Worm (Caenorhabditis elegans): ENCODE data around the gene T16G1.7.
A peak's percentile ranks its signal among the peaks of the same experiment; 100 is the strongest.

T16G1.7 gene

DNA sequence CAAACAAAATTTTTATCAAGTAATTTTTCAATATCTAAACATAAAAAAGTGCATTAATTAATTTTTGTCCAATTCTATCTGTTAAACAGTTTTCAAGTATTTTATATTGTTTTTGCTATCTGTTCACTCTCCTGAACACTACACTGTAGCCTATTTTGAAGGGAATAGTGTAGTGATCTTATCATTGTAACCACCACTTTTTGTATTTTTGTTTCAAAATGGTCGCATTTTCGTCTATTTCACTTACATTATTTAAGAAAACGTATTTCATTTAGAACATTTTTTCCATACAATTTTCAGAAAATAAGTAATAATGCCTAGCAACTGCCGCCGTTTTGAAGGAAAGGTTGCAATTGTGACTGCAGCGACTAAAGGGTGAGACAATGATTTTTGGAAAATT is 12.6 kb downstream of the T16G1.7 start, which contains the start of gene dhrs-4:
Gene dhrs-4, plus strand, starts transcription at position 301 of the 400 bp plus-strand sequence.
- TF ChIP-seq hlh-26 (GFP tag; conservative IDR thresholded peaks at IDR 0.05) (no peak), ceh-91 (GFP tag; IDR thresholded peaks at IDR 0.05) (no peak), lsy-27 (tag; optimal IDR thresholded peaks at IDR 0.05; ENCODE audit: borderline replicate concordance, insufficient read depth) (no peak), ceh-100 (GFP tag; IDR thresholded peaks at IDR 0.05) (no peak), dox-1 (GFP tag; IDR thresholded peaks at IDR 0.05) (no peak), ets-4 (GFP tag; optimal IDR thresholded peaks at IDR 0.05) (no peak), F57C9.4 (tag; optimal IDR thresholded peaks at IDR 0.05) (no peak), fkh-3 (tag; optimal IDR thresholded peaks at IDR 0.05) (no peak), egl-44 (GFP tag; IDR thresholded peaks at IDR 0.05) (no peak), mcd-1 (GFP tag; IDR thresholded peaks at IDR 0.05) (no peak), C06A6.2 (GFP tag; conservative IDR thresholded peaks at IDR 0.05) (no peak), ztf-3 (GFP tag; optimal IDR thresholded peaks at IDR 0.05) (no peak), lin-40 (tag; optimal IDR thresholded peaks at IDR 0.05) (no peak), ztf-25 (GFP tag; IDR thresholded peaks at IDR 0.05) (no peak), cebp-2 (GFP tag; IDR thresholded peaks at IDR 0.05) (no peak), B0019.2 (GFP tag; conservative IDR thresholded peaks at IDR 0.05) (no peak), Y67H2A.10 (GFP tag; conservative IDR thresholded peaks at IDR 0.05) (no peak)

DNA sequence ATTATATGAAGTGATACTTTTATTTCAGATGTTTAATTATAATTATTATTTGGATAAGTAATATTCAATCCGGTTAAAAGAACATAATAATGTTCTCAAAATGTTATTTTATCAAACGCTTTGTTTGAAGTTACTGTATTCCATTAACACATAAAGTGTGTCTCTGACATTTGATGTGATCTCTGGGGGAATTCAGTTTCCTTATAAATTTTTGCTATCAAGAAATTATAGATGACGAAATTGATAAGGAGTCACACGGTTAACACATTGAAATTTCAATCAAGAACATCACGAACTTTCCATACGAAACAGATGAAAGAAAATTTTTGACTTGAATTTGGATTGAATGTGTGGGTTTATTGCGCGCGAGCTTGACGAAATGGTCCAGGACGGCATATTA is 13.2 kb downstream of the T16G1.7 start:
- TF ChIP-seq bed-1 (GFP tag; IDR thresholded peaks at IDR 0.05) (no peak), nhr-80 (tag; optimal IDR thresholded peaks at IDR 0.05) (peak; percentile 80), mcd-1 (GFP tag; IDR thresholded peaks at IDR 0.05) (no peak), him-1 (tag; optimal IDR thresholded peaks at IDR 0.05) (no peak), hmg-1.2 (GFP tag; IDR thresholded peaks at IDR 0.05) (no peak), aptf-3 (GFP tag; IDR thresholded peaks at IDR 0.05) (no peak), attf-3 (GFP tag; conservative IDR thresholded peaks at IDR 0.05) (no peak), tbp1 (GFP tag; optimal IDR thresholded peaks at IDR 0.05) (no peak), F57A8.1 (GFP tag; optimal IDR thresholded peaks at IDR 0.05) (no peak), let-526 (GFP tag; IDR thresholded peaks at IDR 0.05) (no peak), zim-3 (tag; optimal IDR thresholded peaks at IDR 0.05) (no peak), cebp-1 (GFP tag; IDR thresholded peaks at IDR 0.05) (peak; percentile 52; the same call in 1 of the 2 replicates), cebp-1 (tag; optimal IDR thresholded peaks at IDR 0.05) (peak; percentile 63), ama-1 (optimal IDR thresholded peaks at IDR 0.05) (no peak), ama-1 (GFP tag; optimal IDR thresholded peaks at IDR 0.05) (no peak)

DNA sequence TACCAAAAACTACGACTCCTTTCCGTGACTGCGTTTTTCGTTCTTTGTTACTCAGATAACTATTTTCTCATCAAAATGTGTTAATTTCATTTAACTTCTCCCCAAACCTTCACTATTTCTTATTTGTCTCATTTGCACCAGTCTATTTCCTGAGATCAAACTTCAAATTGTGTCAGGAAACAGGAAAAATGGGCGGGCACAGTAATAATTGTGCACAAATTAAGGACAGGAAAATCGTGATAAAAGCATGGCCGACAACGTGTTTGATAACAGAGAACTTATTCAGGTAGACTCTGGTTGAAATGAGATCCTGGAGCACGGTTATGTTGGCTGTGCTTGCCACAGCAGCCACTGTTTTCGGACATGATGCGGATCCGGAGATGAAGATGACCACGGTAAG is 15.2 kb downstream of the T16G1.7 start, which contains the start of gene lipl-1:
Gene lipl-1, plus strand, starts transcription at position 282 of the 400 bp plus-strand sequence.
- TF ChIP-seq nfya-2 (GFP tag; IDR thresholded peaks at IDR 0.05) (no peak), nhr-80 (tag; optimal IDR thresholded peaks at IDR 0.05) (peak; percentile 35)

DNA sequence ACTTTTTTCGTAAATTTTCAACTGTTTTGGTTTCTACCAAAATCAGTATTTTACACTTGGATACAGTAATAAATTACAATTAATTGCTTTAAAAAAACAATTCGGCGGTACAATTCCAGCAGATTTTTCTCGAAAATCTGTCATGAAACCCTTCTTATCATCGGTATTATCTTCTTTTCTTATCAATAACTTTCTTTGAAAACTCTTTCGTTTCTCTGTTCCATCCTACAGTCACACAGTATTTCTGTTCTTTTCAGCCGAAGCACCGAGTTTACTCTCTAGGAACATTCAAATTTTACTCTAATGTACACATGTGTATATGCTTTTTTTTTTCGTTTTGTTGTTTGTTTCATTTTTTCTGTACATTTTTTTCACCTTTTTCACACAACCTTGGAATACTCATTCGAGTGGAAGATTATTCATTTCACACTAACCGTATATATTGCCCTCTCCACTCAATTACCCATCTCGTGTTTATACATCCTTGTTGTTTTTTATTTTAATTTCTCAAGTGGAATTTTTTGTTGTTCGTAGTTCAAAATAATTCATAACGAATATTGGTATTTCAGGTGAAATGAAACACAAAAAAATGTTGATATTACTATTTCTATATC is 25.3 kb downstream of the T16G1.7 start, which contains the start of gene nid-1:
Gene nid-1, plus strand, starts transcription at position 564 of the 614 bp plus-strand sequence.
- TF ChIP-seq tbp1 (GFP tag; optimal IDR thresholded peaks at IDR 0.05) (peak; percentile 14), B0035.1 (tag; optimal IDR thresholded peaks at IDR 0.05) (no peak), hmg-1.2 (GFP tag; IDR thresholded peaks at IDR 0.05) (peak; percentile 20; the same call in 1 of the 2 replicates), let-607 (tag; optimal IDR thresholded peaks at IDR 0.05) (peak in 1 of 2 experiments; percentile 21), mes-4 (tag; optimal IDR thresholded peaks at IDR 0.05) (no peak), nhr-80 (tag; optimal IDR thresholded peaks at IDR 0.05) (peak; percentile 56)

Data from whole organism, young adult.